Worm (Caenorhabditis elegans) whole organism, dauer: ENCODE measurements around the gene Y46G5A.20.

ENCODE experiments used
- unc-62 ChIP-seq: sonication (generic microtip); optimal IDR thresholded peaks from 2 replicates; lab custom pipeline; 2017; ENCODE audit warnings: missing biosample characterization, missing genetic modification reagents, missing genetic modification characterization

The Y46G5A.20 gene

DNA sequence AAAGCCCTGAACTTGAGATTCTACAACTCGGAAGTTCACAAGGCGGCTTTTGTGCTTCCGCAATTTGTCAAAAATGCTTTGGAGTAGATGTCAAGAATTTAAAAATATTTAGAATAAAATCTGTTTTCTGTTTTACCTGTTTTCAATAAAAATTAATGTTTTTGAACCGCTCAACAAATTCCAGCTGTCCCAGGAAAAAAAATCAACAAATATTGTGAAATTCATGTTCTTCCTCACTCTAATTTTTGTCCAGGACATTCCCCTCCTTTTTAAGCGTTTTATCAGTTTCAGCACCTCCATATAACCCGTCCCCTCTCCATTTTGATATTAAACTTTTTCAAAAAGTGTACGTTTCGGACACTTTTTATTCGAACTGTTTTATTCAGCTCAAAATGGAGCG lies at the start of gene Y46G5A.20:
Gene Y46G5A.20, plus strand, starts transcription at position 301 of the 400 bp plus-strand sequence.
- TF ChIP-seq unc-62 (GFP tag; lab: Kevin White, UChicago): no peak

DNA sequence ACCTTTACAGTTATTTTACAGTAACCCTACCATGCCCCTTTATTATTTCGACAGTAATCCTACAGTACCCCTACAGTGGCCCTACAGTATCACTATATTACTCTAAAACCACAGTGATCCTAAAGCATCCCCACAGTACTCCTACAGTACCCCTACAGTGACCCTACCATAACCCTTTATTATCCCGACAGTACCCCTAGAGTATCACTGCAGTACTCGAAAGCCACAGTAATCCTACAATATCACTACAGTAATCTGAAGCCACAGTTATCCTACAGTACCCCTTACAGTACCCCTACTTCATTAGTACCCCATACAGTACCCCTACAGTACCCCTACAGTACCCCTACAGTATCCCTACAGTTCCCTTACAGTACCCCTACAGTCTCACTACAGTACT lies 46.3 kb upstream of the Y46G5A.20 start:
- no peak for TF ChIP-seq unc-62 (GFP tag; lab: Kevin White, UChicago)

DNA sequence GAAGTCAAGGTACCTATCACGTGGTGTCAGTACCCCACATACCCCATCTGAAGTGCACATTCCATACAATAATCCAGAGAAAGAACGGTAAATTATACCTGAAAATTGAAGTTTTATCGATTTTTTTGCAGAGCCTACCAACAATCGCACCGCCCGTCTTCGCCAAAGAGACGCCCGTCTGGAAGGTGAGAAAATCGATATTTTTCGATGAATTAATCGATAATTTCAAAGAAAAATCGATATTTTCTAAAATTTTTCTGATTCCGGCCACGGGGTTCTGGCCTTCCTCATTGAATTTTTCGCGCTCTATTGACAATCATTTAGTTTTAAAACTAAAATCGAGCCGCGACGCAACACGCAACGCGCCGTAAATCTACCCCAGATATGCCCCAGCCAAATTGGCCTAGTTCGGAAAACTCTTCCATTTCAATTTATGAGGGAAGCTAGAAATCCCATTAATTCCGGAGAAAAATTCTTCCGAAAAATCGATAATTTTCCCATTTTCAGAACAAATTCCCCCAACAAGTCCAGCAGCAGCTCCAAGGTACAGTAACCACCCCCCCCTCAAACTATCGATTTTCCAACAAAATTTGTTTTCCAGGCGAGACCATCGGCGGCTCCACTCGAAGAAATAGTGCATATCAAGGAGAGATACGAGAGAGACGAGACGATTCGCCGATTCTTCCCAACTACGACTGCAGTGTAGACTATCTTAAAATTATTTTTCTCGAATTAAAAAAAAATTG lies 44.2 kb upstream of the Y46G5A.20 start:
- no peak for TF ChIP-seq unc-62 (GFP tag; lab: Kevin White, UChicago)

DNA sequence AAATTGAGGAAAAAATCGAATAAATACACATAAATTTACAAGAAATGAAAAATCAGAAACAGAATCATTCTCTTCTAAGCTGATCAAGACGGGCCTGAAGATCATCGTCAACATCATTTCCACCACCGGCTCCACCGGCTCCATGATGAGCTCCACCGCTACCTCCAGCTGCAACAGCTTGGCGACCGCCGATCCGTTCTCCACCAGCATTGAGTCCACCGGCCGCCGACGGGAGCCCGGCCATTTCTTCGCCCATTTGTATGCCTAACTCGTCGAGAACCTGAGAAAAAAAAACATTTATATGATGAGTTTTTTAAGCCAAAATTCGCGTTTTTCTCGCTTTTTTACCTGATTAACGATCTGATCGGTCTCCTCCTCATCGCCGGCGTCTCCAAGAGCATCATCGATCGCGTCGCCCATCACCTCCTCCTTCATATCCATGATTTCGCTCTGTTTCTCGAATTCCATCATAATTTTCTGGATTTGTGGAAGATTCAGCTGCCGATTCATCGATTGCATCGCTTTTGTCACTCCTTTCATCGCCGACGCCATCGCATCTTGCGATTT lies 43.5 kb upstream of the Y46G5A.20 start:
- no peak for TF ChIP-seq unc-62 (GFP tag; lab: Kevin White, UChicago)

DNA sequence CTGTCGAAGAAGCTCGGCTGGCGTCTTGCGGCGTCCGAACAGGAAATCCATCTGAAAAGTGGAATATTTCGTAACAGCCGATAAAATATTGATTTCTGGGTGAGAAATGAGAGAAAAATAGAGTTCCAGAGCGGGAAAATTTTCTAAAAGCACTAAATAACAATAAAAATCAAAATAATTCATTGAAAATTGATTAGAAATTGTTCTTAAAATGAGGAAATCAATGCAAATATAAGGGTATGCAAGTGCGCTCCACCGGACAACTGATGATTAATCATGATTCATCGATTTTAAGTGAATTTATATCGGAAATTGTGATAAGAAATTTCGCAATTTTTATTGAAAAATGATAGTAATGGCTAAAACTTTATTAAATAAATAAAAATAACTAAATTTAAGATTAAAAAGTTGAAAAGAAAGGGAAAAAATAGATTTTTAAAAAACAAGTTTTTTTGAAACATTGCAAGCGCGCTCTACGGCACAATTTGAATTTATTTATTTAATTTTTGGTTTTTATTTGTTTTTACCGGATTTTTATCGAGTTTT lies 42.6 kb upstream of the Y46G5A.20 start, which contains the start of the genes vps-2 and tiar-2:
Gene vps-2, minus strand, starts transcription at position 51 of the 546 bp plus-strand sequence.
Gene tiar-2, plus strand, starts transcription at position 520 of the 546 bp plus-strand sequence.
- no peak for TF ChIP-seq unc-62 (GFP tag; lab: Kevin White, UChicago)

DNA sequence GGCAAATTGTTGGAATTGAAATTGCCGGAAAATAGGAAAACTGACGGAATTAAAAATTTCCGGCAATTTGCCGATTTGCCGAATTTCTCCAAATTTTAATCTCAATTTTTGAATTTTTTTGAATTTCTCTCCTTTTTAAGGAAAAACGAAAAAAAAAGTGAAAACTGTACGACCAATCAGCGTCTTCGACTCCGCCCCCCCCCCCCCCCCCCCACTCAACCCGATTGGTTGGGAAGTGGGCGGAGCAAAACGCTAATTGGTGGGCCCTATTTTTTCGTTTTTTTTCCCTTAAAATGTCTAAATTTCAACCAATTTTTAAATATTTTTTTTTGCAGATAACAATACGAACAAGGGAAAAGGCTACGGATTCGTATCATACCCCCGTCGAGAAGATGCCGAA lies 40.9 kb upstream of the Y46G5A.20 start:
- TF ChIP-seq unc-62 (GFP tag; lab: Kevin White, UChicago): no peak

DNA sequence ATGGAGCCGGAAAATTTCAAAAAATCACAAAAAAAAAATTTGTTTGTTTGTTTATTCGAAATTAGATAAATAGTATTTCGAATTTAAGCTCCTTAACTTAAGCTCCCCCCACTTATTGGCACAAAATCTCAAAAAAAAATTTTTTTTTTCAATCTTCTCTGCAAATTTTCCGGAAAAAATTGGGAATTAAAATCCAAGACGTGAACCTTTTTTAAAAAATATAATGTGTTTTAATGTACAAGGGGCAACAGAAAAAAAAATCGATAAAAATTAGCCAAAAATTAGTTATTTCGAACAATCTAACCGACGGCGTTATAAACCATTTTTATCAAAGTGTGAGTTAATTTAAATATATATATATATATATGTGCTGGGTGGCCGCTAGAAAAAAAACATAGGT lies 36.4 kb upstream of the Y46G5A.20 start, which contains the start of gene Y46G5A.14:
Gene Y46G5A.14, plus strand, starts transcription at position 301 of the 400 bp plus-strand sequence.
- TF ChIP-seq unc-62 (GFP tag; lab: Kevin White, UChicago): no peak

DNA sequence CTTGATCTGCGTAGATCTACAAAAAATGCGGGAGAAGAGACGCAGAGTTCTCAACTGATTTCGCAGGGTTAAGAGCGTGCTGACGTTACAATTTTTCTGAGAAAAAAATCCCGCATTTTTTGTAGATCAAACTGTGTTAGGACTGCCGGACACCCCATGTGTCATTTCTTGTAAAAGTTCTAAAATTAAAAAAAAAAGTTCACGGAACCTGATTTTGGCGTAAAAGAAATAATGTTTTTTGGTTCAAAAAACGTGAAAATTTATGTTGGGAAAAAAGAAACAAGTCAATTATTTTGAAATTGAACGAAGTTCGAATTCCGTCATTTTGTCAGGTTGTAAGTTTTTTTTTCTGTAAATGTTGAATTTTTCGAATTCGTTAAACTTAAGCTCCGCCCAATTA lies 34.4 kb upstream of the Y46G5A.20 start, which contains the start of gene Y46G5A.34:
Gene Y46G5A.34, plus strand, starts transcription at position 301 of the 400 bp plus-strand sequence.
- TF ChIP-seq unc-62 (GFP tag; lab: Kevin White, UChicago): no peak

DNA sequence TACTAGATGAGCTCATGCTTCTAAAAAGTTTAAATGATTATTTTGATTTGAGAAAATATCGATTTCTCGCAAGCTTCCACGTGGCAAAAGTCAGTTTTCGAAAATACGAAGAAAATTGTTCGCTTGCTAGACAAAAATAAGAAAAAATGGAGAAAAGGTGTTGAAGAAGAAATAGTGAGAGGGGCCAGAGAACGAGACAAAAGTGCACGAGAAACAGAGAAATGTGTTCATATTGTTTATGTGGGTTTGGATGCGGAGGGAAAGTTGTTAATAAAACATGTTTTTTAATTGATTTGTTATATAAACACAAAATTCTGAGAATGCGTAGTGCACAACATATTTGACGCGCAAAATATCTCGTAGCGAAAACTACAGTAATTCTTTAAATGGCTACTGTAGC lies 25.4 kb upstream of the Y46G5A.20 start, which contains the start of gene Y46G5A.15:
Gene Y46G5A.15, minus strand, starts transcription at position 26 of the 400 bp plus-strand sequence.
- TF ChIP-seq unc-62 (GFP tag; lab: Kevin White, UChicago): no peak

DNA sequence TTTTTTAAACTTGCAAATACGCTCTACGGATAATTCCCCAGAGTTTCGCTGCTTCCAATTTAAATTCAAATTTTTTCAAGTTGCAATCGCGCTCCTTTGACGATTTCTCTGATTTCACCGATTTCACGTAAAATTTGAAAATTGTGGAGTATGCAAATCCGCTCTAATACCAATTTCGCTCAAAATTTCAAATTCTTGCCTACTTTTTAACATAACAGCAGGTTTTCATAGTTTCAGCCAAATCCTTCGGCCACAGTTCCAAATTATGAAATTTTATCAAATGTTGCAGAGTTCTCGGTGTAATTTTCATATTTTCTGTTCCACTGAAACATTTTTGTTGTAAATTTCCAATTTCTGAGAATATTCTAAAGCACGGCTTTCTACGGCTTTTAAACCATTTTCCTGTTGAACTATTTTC lies 23.0 kb upstream of the Y46G5A.20 start, which contains the start of gene alkb-7:
Gene alkb-7, minus strand, starts transcription at position 323 of the 418 bp plus-strand sequence.
- TF ChIP-seq unc-62 (GFP tag; lab: Kevin White, UChicago): no peak

DNA sequence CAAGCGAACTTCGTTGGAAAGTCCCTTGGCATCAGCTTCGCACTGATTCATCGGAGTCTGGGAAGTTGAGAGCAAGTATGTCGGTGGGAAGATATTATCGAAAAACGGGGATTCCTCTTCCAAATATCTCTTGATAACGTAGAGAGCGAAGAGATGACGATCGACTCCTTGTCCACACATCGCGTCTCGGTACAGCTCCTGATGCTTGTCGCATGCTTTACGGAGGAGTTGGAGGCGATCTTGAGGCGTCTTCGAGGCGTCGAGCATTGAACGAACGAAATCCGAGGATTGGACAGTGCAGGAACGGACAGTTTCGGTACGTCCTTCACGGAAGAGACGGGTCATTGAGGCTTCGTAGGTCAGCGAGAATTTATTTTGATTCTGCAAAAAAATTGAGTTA lies 21.3 kb upstream of the Y46G5A.20 start:
- no peak for TF ChIP-seq unc-62 (GFP tag; lab: Kevin White, UChicago)

DNA sequence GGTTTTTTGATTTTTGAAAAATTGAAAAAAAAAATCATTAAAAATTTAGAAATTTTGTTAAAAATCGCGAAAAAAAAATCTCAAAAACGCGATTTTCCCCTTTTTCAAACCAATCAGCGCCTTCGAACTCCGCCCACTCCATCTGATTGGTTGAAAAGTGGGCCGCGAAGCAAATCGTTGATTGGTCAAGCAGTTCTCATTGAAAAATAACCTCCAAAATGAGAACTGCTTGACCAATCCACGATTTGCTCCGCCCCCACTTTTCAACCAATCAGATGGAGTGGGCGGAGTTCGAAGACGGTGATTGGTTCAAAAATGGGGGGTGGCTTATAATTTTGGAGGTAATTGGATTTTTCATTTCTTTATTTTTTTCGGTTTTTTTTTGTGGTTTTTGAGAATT lies 20.4 kb upstream of the Y46G5A.20 start:
- TF ChIP-seq unc-62 (GFP tag; lab: Kevin White, UChicago): no peak

DNA sequence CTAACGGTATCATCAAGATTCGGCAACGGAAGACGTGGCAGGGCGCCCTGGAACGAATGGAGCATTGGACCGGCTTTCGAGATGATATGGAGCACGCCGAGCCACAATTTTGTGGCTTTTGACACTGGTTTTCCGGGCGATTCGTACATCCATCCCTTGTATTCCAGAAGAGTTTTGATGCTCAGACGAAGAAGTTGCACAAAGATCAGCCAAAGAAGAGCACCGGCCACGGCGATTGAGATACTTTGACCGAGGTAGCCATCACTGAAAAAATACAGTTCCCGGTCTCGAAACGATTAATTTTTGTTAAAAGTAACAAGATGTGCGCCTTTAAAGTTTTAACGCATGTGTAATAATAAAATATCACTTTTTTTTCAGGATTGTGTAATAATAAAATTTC lies 15.6 kb upstream of the Y46G5A.20 start:
- TF ChIP-seq unc-62 (GFP tag; lab: Kevin White, UChicago): no peak

DNA sequence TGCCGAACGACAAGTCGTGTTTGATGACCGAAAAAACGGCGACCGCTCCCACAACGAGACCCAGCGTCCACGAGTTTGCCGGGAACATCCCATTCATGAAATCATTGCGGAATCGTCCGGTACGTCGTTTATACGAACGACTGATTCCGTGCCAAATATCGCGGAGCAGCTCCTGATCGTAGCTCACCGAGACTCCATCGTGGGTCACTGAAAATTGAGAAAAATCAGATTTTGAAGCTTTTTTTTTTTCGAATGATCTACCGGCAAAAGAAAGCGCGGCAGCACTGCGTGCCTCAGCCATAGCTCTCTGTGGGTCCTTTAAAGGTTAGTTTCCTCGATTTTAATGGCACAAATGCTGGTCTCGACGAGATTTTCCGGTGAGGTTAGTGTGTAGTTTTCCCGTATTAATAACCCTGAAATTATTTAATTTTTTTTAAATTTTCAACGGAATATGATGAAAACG lies 14.7 kb upstream of the Y46G5A.20 start, which contains the start of gene cpt-1:
Gene cpt-1, minus strand, starts transcription at position 413 of the 463 bp plus-strand sequence.
- no peak for TF ChIP-seq unc-62 (GFP tag; lab: Kevin White, UChicago)

DNA sequence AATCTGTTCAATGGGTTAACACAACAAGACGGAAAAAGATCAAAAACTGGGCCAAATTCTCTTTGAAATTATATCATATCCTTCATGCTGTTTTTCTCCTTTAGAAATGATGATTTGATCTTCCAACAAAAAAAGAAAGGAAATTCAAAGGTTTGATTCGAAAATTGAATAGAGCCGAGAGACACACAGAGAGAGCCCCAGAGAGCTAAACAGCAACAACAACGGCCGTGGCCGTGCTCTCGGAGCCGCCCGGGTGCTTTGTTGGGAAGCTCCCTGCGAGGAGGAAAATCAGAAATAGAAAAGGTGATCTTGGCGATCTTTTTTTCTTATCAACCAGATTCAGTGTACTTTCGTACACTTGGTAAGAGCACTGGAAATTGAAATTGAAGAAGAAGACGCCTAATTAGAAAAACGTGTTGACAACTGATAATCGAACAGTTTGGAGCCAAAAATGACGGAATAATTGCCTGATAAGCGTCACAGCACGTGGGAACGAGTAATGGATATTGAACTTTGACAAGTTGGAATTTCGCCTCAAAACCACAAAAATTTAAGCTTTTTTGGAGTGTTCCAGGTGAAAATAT lies 13.5 kb upstream of the Y46G5A.20 start:
- no peak for TF ChIP-seq unc-62 (GFP tag; lab: Kevin White, UChicago)
